Fruit fly (Drosophila melanogaster): ENCODE data around the gene Atg12.

dm6 chr3L:12139232-12139698 is 2.5 kb downstream of the Atg12 start:
- TF ChIP-seq ss (GFP tag; optimal IDR thresholded peaks at IDR 0.05), result peak; percentile 5 to 27
- peak; percentile 60 for TF ChIP-seq Lpt (GFP tag; optimal IDR thresholded peaks at IDR 0.05)
- TF ChIP-seq CG1621 (tag; optimal IDR thresholded peaks at IDR 0.05), result peak; percentile 6
- TF ChIP-seq lz (GFP tag; optimal IDR thresholded peaks at IDR 0.05), result peak; percentile 84
- peak; percentile 75 for TF ChIP-seq CG10631 (GFP tag; optimal IDR thresholded peaks at IDR 0.05)
- 0 out of 2 replicates have a peak, but pooled peaks have one; percentile 20 for TF ChIP-seq Gug (GFP tag; IDR thresholded peaks at IDR 0.05)
- TF ChIP-seq CG15336 (GFP tag; IDR thresholded peaks at IDR 0.05), result peak; percentile 39; the same call in 1 of the 2 replicates
- peak; percentile 83 for TF ChIP-seq CG31627 (GFP tag; optimal IDR thresholded peaks at IDR 0.05)
- TF ChIP-seq fd59A (GFP tag; optimal IDR thresholded peaks at IDR 0.05), result peak; percentile 34
